Worm (Caenorhabditis elegans): Measurements from ENCODE around the gene trp-1.
A peak's percentile ranks its signal among the peaks of the same experiment; 100 is the strongest.

DNA sequence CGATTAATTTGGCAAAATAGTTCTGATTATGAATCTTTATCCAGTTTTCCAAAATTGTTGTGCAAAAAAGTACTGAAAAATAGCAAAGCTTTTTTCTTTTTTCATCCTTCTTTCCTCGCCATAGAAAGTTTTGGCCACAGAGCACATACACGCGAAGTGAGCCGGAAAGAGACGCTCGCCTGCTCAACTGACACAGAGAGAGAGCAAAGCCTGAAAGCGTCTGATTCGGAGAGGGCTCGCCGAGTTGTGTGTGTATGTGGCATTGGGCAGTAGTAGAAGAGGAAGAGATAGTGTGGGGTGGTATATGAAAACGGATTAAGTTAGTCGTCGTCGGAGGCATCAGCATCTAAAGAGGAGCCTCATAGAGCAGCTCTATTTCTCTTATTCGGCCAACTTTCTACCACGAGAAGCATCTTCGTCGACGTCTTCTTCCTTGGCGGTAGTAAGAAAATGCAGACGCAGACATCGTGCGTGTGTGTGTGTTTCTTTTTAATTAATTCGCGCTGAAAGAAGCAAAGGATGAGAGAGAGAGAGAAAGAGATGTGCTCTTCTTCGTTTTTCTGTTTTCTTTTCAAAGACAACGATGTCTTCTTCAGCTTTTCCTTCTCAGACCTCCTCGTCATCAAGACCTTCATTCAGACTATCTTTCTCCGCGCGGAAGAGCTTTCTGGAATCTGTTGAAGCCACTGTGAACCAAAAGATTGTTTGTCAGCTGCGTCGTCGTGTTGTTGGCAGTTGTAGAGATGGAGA lies 25.1 kb upstream of the trp-1 start:
- TF ChIP-seq zip-8 (tag; optimal IDR thresholded peaks at IDR 0.05) (no peak), nhr-12 (tag; optimal IDR thresholded peaks at IDR 0.05) (no peak), unc-62 (GFP tag; optimal IDR thresholded peaks at IDR 0.05) (no peak), sptf-1 (tag; optimal IDR thresholded peaks at IDR 0.05) (no peak), ces-1 (GFP tag; optimal IDR thresholded peaks at IDR 0.05) (peak; percentile 95), blmp-1 (tag; optimal IDR thresholded peaks at IDR 0.05) (no peak), unc-39 (tag; optimal IDR thresholded peaks at IDR 0.05) (no peak), lsy-2 (tag; optimal IDR thresholded peaks at IDR 0.05) (no peak), bed-3 (GFP tag; optimal IDR thresholded peaks at IDR 0.05) (no peak), lin-13 (tag; optimal IDR thresholded peaks at IDR 0.05) (no peak), elt-1 (tag; optimal IDR thresholded peaks at IDR 0.05; ENCODE audit: borderline replicate concordance, insufficient read depth) (no peak)

Data from whole organism, mixed stage, embryonic.